Fruit fly (Drosophila melanogaster): ENCODE measurements around the gene Ctl2.

DNA sequence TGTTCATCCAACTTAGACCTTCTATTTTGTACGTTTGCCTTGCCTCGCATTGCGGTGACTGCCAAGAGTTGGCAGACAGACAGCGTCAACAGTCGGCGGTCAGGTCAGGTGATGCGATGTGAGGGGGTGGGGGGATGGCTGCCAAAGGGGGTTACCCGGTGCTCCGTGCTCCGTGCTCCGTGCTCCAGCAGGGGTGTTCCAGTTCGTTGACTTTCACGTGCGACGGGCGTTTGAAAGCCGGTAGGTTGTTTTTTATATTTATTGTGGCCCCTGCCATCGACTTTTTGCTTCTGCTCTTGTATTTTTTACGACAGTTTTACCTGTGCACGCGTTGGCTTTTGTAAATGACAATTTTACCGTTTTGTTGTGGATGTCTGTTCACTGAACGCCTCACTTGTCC lies 41.1 kb upstream of the Ctl2 start:
- TF ChIP-seq CG3847 (GFP tag; IDR thresholded peaks at IDR 0.05) (no peak), onecut (GFP tag; IDR thresholded peaks at IDR 0.05) (no peak), CG8359 (GFP tag; optimal IDR thresholded peaks at IDR 0.05; ENCODE audit: borderline replicate concordance) (no peak)
